Worm (Caenorhabditis elegans) whole organism, L3 larva: Measurements from ENCODE around the gene ZK1010.5.

ENCODE experiments used
- R02D3.7 ChIP-seq: fragments of 150-350 bp; optimal IDR thresholded peaks from 2 replicates; lab custom pipeline; 2014; ENCODE audit warnings: missing biosample characterization, missing genetic modification characterization
- ZK546.5 ChIP-seq: sonication (generic microtip); optimal IDR thresholded peaks from 2 replicates; lab custom pipeline; 2017; ENCODE audit warnings: missing biosample characterization, missing genetic modification characterization
- aly-2 ChIP-seq: fragments of 150-350 bp; optimal IDR thresholded peaks from 2 replicates; lab custom pipeline; 2014; ENCODE audit warnings: missing biosample characterization, missing genetic modification characterization
- ama-1 ChIP-seq: fragments of 150-350 bp; optimal IDR thresholded peaks from 2 replicates; lab custom pipeline; 2018
- ceh-16 ChIP-seq: sonication (generic microtip); optimal IDR thresholded peaks from 2 replicates; lab custom pipeline; 2017; ENCODE audit warnings: missing biosample characterization, missing genetic modification characterization
- ceh-28 ChIP-seq: fragments of 150-350 bp; optimal IDR thresholded peaks from 2 replicates; lab custom pipeline; 2014; ENCODE audit warnings: missing biosample characterization, missing genetic modification reagents, missing genetic modification characterization
- ceh-82 ChIP-seq: fragments of 150-350 bp; optimal IDR thresholded peaks from 2 replicates; lab custom pipeline; 2014; ENCODE audit warnings: missing biosample characterization, missing genetic modification characterization
- ceh-9 ChIP-seq: sonication (generic microtip); optimal IDR thresholded peaks from 2 replicates; lab custom pipeline; 2018; ENCODE audit warnings: missing biosample characterization, missing genetic modification characterization
- daf-12 ChIP-seq: fragments of 150-350 bp; optimal IDR thresholded peaks from 2 replicates; lab custom pipeline; 2014; ENCODE audit warnings: missing biosample characterization, missing genetic modification reagents, missing genetic modification characterization
- egl-27 ChIP-seq: sonication (generic microtip); optimal IDR thresholded peaks from 4 replicates; lab custom pipeline; 2017; ENCODE audit warnings: missing biosample characterization, missing genetic modification reagents, missing genetic modification characterization
- egl-5 ChIP-seq: fragments of 150-350 bp; optimal IDR thresholded peaks from 2 replicates; lab custom pipeline; 2017; ENCODE audit warnings: missing biosample characterization, missing genetic modification reagents, missing genetic modification characterization, inconsistent platforms
- elt-2 ChIP-seq: sonication (generic microtip); optimal IDR thresholded peaks from 2 replicates; lab custom pipeline; 2016; ENCODE audit warnings: missing genetic modification reagents, mild to moderate bottlenecking, missing genetic modification characterization, missing compliant biosample characterization
- elt-3 ChIP-seq, 3 experiments: fragments of 150-350 bp in 1 of 3; sonication (generic microtip) in 2 of 3; optimal IDR thresholded peaks; 2 replicates in 2 of 3; 4 replicates in 1 of 3; lab custom pipeline; 2014 to 2017; ENCODE audit warnings: missing biosample characterization in 3 of 3, missing genetic modification characterization in 3 of 3
- eor-1 ChIP-seq, 2 experiments: fragments of 150-350 bp; optimal IDR thresholded peaks; 2 replicates each; lab custom pipeline; 2014 to 2018; ENCODE audit warnings: missing biosample characterization in 2 of 2, missing genetic modification characterization in 2 of 2
- fkh-10 ChIP-seq: sonication (generic microtip); optimal IDR thresholded peaks from 2 replicates; lab custom pipeline; 2017; ENCODE audit warnings: missing biosample characterization, missing genetic modification reagents, missing genetic modification characterization
- fkh-2 ChIP-seq: fragments of 150-350 bp; optimal IDR thresholded peaks from 2 replicates; lab custom pipeline; 2014; ENCODE audit warnings: missing biosample characterization, missing genetic modification reagents, missing genetic modification characterization
- fos-1 ChIP-seq: fragments of 150-350 bp; optimal IDR thresholded peaks from 2 replicates; lab custom pipeline; 2014; ENCODE audit warnings: missing biosample characterization, missing genetic modification characterization
- hmg-11 ChIP-seq: sonication (generic microtip); optimal IDR thresholded peaks from 2 replicates; lab custom pipeline; 2016; ENCODE audit warnings: missing genetic modification characterization, missing compliant biosample characterization
- jun-1 ChIP-seq: fragments of 150-350 bp; optimal IDR thresholded peaks from 2 replicates; lab custom pipeline; 2014; ENCODE audit warnings: missing biosample characterization, missing genetic modification reagents, missing genetic modification characterization
- lin-15B ChIP-seq: fragments of 150-350 bp; optimal IDR thresholded peaks from 2 replicates; lab custom pipeline; 2014; ENCODE audit warnings: missing biosample characterization, missing genetic modification characterization
- lin-39 ChIP-seq: fragments of 150-350 bp; optimal IDR thresholded peaks from 2 replicates; lab custom pipeline; 2018; ENCODE audit warnings: missing biosample characterization, missing genetic modification reagents, missing genetic modification characterization
- lsy-12 ChIP-seq: sonication (generic microtip); optimal IDR thresholded peaks from 2 replicates; lab custom pipeline; 2016; ENCODE audit warnings: mild to moderate bottlenecking, missing genetic modification characterization, missing compliant biosample characterization
- mdl-1 ChIP-seq: fragments of 150-350 bp; optimal IDR thresholded peaks from 2 replicates; lab custom pipeline; 2014; ENCODE audit warnings: missing biosample characterization, missing genetic modification characterization
- mml-1 ChIP-seq: fragments of 150-350 bp; sonication (generic microtip); optimal IDR thresholded peaks from 3 replicates; lab custom pipeline; 2014; ENCODE audit warnings: missing biosample characterization, missing genetic modification characterization
- nhr-11 ChIP-seq: fragments of 150-350 bp; optimal IDR thresholded peaks from 2 replicates; lab custom pipeline; 2014; ENCODE audit warnings: missing biosample characterization, missing genetic modification characterization
- nhr-12 ChIP-seq: fragments of 150-350 bp; optimal IDR thresholded peaks from 2 replicates; lab custom pipeline; 2014; ENCODE audit warnings: missing biosample characterization, missing genetic modification characterization
- nhr-237 ChIP-seq: fragments of 150-350 bp; optimal IDR thresholded peaks from 2 replicates; lab custom pipeline; 2014; ENCODE audit warnings: missing biosample characterization, missing genetic modification characterization
- nhr-25 ChIP-seq: sonication (generic microtip); optimal IDR thresholded peaks from 2 replicates; lab custom pipeline; 2017; ENCODE audit warnings: missing biosample characterization, missing genetic modification characterization
- nhr-28 ChIP-seq: fragments of 150-350 bp; optimal IDR thresholded peaks from 2 replicates; lab custom pipeline; 2014; ENCODE audit warnings: missing biosample characterization, missing genetic modification characterization
- nhr-43 ChIP-seq: sonication (generic microtip); optimal IDR thresholded peaks from 2 replicates; lab custom pipeline; 2016; ENCODE audit warnings: mild to moderate bottlenecking, missing genetic modification characterization, missing compliant biosample characterization; ENCODE audit not compliant: poor library complexity, severe bottlenecking
- nhr-67 ChIP-seq: fragments of 150-350 bp; optimal IDR thresholded peaks from 2 replicates; lab custom pipeline; 2014; ENCODE audit warnings: missing biosample characterization, missing genetic modification characterization
- nhr-76 ChIP-seq: fragments of 150-350 bp; sonication (generic microtip); optimal IDR thresholded peaks from 5 replicates; lab custom pipeline; 2014; ENCODE audit warnings: missing biosample characterization, missing genetic modification characterization
- nhr-77 ChIP-seq: fragments of 150-350 bp; optimal IDR thresholded peaks from 2 replicates; lab custom pipeline; 2014; ENCODE audit warnings: missing biosample characterization, missing genetic modification characterization
- pha-4 ChIP-seq: fragments of 150-350 bp; optimal IDR thresholded peaks from 2 replicates; lab custom pipeline; 2014; ENCODE audit warnings: missing biosample characterization, missing genetic modification reagents, missing genetic modification characterization
- pqm-1 ChIP-seq: fragments of 150-350 bp; optimal IDR thresholded peaks from 2 replicates; lab custom pipeline; 2017; ENCODE audit warnings: missing biosample characterization, missing genetic modification characterization, inconsistent platforms
- sea-2 ChIP-seq: fragments of 150-350 bp; sonication (generic microtip); optimal IDR thresholded peaks from 4 replicates; lab custom pipeline; 2014; ENCODE audit warnings: missing biosample characterization, missing genetic modification reagents, missing genetic modification characterization
- skn-1 ChIP-seq: fragments of 150-350 bp; optimal IDR thresholded peaks from 2 replicates; lab custom pipeline; 2014; ENCODE audit warnings: missing biosample characterization, missing genetic modification characterization
- snpc-4 ChIP-seq: fragments of 150-350 bp; optimal IDR thresholded peaks from 2 replicates; lab custom pipeline; 2014; ENCODE audit warnings: missing biosample characterization, missing genetic modification characterization
- tbx-2 ChIP-seq: sonication (generic microtip); optimal IDR thresholded peaks from 2 replicates; lab custom pipeline; 2016; ENCODE audit warnings: mild to moderate bottlenecking, missing genetic modification characterization, missing compliant biosample characterization
- unc-39 ChIP-seq: sonication (generic microtip); optimal IDR thresholded peaks from 4 replicates; lab custom pipeline; 2017; ENCODE audit warnings: missing biosample characterization, missing genetic modification characterization
- zag-1 ChIP-seq: fragments of 150-350 bp; optimal IDR thresholded peaks from 2 replicates; lab custom pipeline; 2014; ENCODE audit warnings: missing biosample characterization, missing genetic modification characterization
- ztf-11 ChIP-seq: fragments of 150-350 bp; optimal IDR thresholded peaks from 2 replicates; lab custom pipeline; 2014; ENCODE audit warnings: missing biosample characterization, missing genetic modification characterization
- ztf-4 ChIP-seq: fragments of 150-350 bp; optimal IDR thresholded peaks from 2 replicates; lab custom pipeline; 2014; ENCODE audit warnings: missing biosample characterization, missing genetic modification characterization

The ZK1010.5 gene

ce11 chrIII:12993055-12993454, 5.7 kb upstream of the ZK1010.5 start:
- TF ChIP-seq nhr-43: no peak
- TF ChIP-seq fkh-2 (tag; lab: Kevin White, UChicago): no peak
- TF ChIP-seq unc-39 (tag; lab: Kevin White, UChicago): no peak
- no peak for TF ChIP-seq nhr-76 (tag; lab: Kevin White, UChicago)
- TF ChIP-seq ceh-28 (tag; lab: Kevin White, UChicago): no peak
- no peak for TF ChIP-seq ama-1 (lab: Kevin White, UChicago)
- no peak for TF ChIP-seq skn-1 (tag; lab: Kevin White, UChicago)
- TF ChIP-seq fkh-10 (GFP tag; lab: Kevin White, UChicago): no peak
- TF ChIP-seq ztf-4 (tag; lab: Kevin White, UChicago): no peak
- TF ChIP-seq egl-5: no peak
- TF ChIP-seq nhr-77 (tag; lab: Kevin White, UChicago): no peak
- no peak for TF ChIP-seq hmg-11 (tag; lab: Kevin White, UChicago)
- TF ChIP-seq lin-15B (tag; lab: Kevin White, UChicago): no peak
- TF ChIP-seq nhr-11: no peak
- TF ChIP-seq, all 47 proteins: peak for 0

ce11 chrIII:12990997-12991396, 3.7 kb upstream of the ZK1010.5 start, which contains the start of gene ZK1010.12:
ZK1010.12 (plus strand) TSS chrIII:12991297.
- no peak for TF ChIP-seq ZK546.5 (tag; lab: Kevin White, UChicago)
- TF ChIP-seq mdl-1 (tag; lab: Kevin White, UChicago): no peak
- no peak for TF ChIP-seq jun-1 (tag; lab: Kevin White, UChicago)
- no peak for TF ChIP-seq aly-2 (tag; lab: Kevin White, UChicago)
- TF ChIP-seq R02D3.7 (tag; lab: Kevin White, UChicago): no peak
- TF ChIP-seq eor-1 (tag; optimal IDR thresholded peaks at IDR 0.05; lab: Kevin White, UChicago): no peak

- TF ChIP-seq lsy-12 (tag; lab: Kevin White, UChicago) (no peak), nhr-25 (tag; lab: Kevin White, UChicago) (no peak), snpc-4 (tag; lab: Kevin White, UChicago) (no peak), ceh-9 (tag; lab: Kevin White, UChicago) (no peak), mml-1 (no peak), fos-1 (tag; lab: Kevin White, UChicago) (no peak), ztf-11 (tag; lab: Kevin White, UChicago) (no peak), ceh-28 (tag; lab: Kevin White, UChicago) (no peak), ceh-16 (tag; lab: Kevin White, UChicago) (no peak), nhr-28 (tag; lab: Kevin White, UChicago) (no peak), R02D3.7 (tag; lab: Kevin White, UChicago) (no peak), daf-12 (tag; lab: Kevin White, UChicago) (no peak), ztf-4 (tag; lab: Kevin White, UChicago) (no peak), fkh-2 (tag; lab: Kevin White, UChicago) (no peak), lin-39 (tag; lab: Kevin White, UChicago) (no peak), egl-27 (tag; lab: Kevin White, UChicago) (no peak), egl-5 (no peak)
Observed at ce11 chrIII:12980770-12981169, 6.5 kb downstream of the ZK1010.5 start, which contains the start of gene ZK1010.4. ZK1010.4 (plus strand) TSS chrIII:12981070.

DNA sequence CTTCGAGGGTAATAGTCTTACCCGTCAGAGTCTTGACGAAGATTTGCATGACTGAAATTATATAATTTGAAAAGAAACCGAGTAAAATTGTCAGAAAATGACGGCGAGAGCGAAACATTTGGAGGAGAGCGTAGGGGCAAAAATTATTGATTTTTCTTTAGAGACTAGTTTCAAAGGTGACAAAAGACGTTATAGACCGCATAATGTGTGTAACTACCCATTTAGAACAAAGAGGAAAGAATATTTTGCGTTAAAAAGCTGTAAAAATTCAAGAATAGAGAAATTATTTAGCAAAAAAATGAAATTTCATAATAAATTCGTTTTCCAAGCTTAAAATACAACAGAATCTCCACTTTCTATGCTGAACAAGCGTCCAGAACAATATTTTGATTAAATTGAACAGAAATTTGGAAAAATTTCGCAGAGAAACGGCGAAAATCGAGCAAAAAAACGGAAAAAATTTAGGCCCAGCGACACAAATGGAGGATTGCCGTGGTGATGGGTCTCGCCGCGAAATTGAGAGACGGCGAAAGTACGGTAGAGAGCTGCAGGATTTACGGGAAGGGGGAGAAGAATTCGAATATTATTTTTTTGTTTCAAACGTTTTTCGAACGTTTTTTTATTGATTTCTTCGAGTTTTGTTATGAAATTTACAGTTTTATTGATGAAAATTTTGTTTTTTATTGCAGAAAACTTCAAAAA, 8.7 kb downstream of the ZK1010.5 start, which contains the start of the genes ubq-2 and frg-1:
ubq-2 (minus strand) TSS at position 51 of the 702 bp plus-strand sequence.
frg-1 (plus strand) TSS at position 690 of the 702 bp plus-strand sequence.
- TF ChIP-seq ceh-28 (tag; lab: Kevin White, UChicago) (peak; percentile 68), pha-4 (tag; lab: Kevin White, UChicago) (peak; percentile 92), tbx-2 (peak; percentile 62), mml-1 (no peak), aly-2 (tag; lab: Kevin White, UChicago) (no peak), daf-12 (tag; lab: Kevin White, UChicago) (no peak), ceh-82 (tag; lab: Kevin White, UChicago) (no peak), ama-1 (lab: Kevin White, UChicago) (peak; percentile 54), jun-1 (tag; lab: Kevin White, UChicago) (peak; percentile 71), skn-1 (tag; lab: Kevin White, UChicago) (peak; percentile 66), ztf-11 (tag; lab: Kevin White, UChicago) (no peak), elt-2 (tag; lab: Kevin White, UChicago) (peak; percentile 56), mdl-1 (tag; lab: Kevin White, UChicago) (no peak), nhr-237 (tag; lab: Kevin White, UChicago) (no peak), fkh-2 (tag; lab: Kevin White, UChicago) (no peak), nhr-12 (no peak), nhr-67 (tag; lab: Kevin White, UChicago) (no peak), pqm-1 (tag; lab: Kevin White, UChicago) (peak; percentile 67), nhr-28 (tag; lab: Kevin White, UChicago) (no peak), fos-1 (tag; lab: Kevin White, UChicago) (peak; percentile 13), eor-1 (tag; optimal IDR thresholded peaks at IDR 0.05; lab: Kevin White, UChicago) (no peak), lin-15B (tag; lab: Kevin White, UChicago) (peak; percentile 88), sea-2 (no peak), egl-5 (peak; percentile 55), nhr-76 (tag; lab: Kevin White, UChicago) (no peak), egl-27 (tag; lab: Kevin White, UChicago) (no peak), ZK546.5 (tag; lab: Kevin White, UChicago) (peak; percentile 15), nhr-77 (tag; lab: Kevin White, UChicago) (no peak), zag-1 (tag; lab: Kevin White, UChicago) (peak; percentile 13), elt-3 (tag; optimal IDR thresholded peaks at IDR 0.05; lab: Kevin White, UChicago) (no peak), ceh-16 (tag; lab: Kevin White, UChicago) (no peak)
